Fruit fly (Drosophila melanogaster) whole organism, embryonic: ENCODE data around the gene CG4709.

Experiments used
- Antp ChIP-seq: fragments of 200-800 bp; sonication (Bioruptor generic); optimal IDR thresholded peaks from 3 replicates; lab custom pipeline; 2016; ENCODE audit warnings: missing biosample characterization, missing genetic modification characterization
- Asciz ChIP-seq: fragments of 200-800 bp; sonication (Bioruptor generic); optimal IDR thresholded peaks from 2 replicates; lab custom pipeline; 2017; ENCODE audit warnings: missing biosample characterization, mild to moderate bottlenecking, missing genetic modification characterization, missing genetic modification reagents
- CG10543 ChIP-seq: fragments of 200-800 bp; sonication (Bioruptor generic); optimal IDR thresholded peaks from 3 replicates; lab custom pipeline; 2017; ENCODE audit warnings: missing biosample characterization, mild to moderate bottlenecking, missing genetic modification characterization, moderate library complexity
- CG11696 ChIP-seq: fragments of 200-800 bp; sonication (Bioruptor generic); IDR thresholded peaks from 2 replicates; pipeline ENCODE4 v1.3.6; 2022; ENCODE audit warnings: missing biosample characterization, missing genetic modification characterization
- CG12104 ChIP-seq: fragments of 200-800 bp; sonication (Bioruptor generic); optimal IDR thresholded peaks from 3 replicates; lab custom pipeline; 2016; ENCODE audit warnings: missing biosample characterization, missing genetic modification characterization
- CG12391 ChIP-seq: fragments of 200-800 bp; sonication (Bioruptor generic); optimal IDR thresholded peaks from 3 replicates; lab custom pipeline; 2018; ENCODE audit warnings: missing biosample characterization, mild to moderate bottlenecking, missing genetic modification characterization, moderate library complexity
- CG13894 ChIP-seq: fragments of 200-800 bp; sonication (Bioruptor generic); optimal IDR thresholded peaks from 3 replicates; lab custom pipeline; 2018; ENCODE audit warnings: missing biosample characterization, mild to moderate bottlenecking, missing genetic modification characterization, moderate library complexity
- CG15479 ChIP-seq: fragments of 200-800 bp; sonication (Bioruptor generic); optimal IDR thresholded peaks from 3 replicates; lab custom pipeline; 2019; ENCODE audit warnings: missing biosample characterization, mild to moderate bottlenecking, missing genetic modification characterization, moderate library complexity
- CG1602 ChIP-seq: fragments of 200-800 bp; sonication (Bioruptor generic); optimal IDR thresholded peaks from 3 replicates; lab custom pipeline; 2016; ENCODE audit warnings: missing biosample characterization, missing genetic modification characterization
- CG18011 ChIP-seq: fragments of 200-800 bp; sonication (Bioruptor generic); optimal IDR thresholded peaks from 2 replicates; lab custom pipeline; 2017; ENCODE audit warnings: missing biosample characterization, missing genetic modification characterization, mild to moderate bottlenecking, moderate library complexity, missing genotype
- CG18619 ChIP-seq: fragments of 200-800 bp; sonication (Bioruptor generic); optimal IDR thresholded peaks from 3 replicates; lab custom pipeline; 2017; ENCODE audit warnings: missing biosample characterization, mild to moderate bottlenecking, missing genetic modification characterization
- CG2116 ChIP-seq: fragments of 200-800 bp; sonication (Bioruptor generic); optimal IDR thresholded peaks from 3 replicates; lab custom pipeline; 2018; ENCODE audit warnings: missing biosample characterization, mild to moderate bottlenecking, missing genetic modification characterization
- CG2678 ChIP-seq: fragments of 200-800 bp; sonication (Bioruptor generic); optimal IDR thresholded peaks from 3 replicates; lab custom pipeline; 2019; ENCODE audit warnings: missing biosample characterization, mild to moderate bottlenecking, missing genetic modification characterization, moderate library complexity
- CG34376 ChIP-seq: fragments of 200-800 bp; sonication (Bioruptor generic); optimal IDR thresholded peaks from 2 replicates; lab custom pipeline; 2018; ENCODE audit warnings: missing biosample characterization, mild to moderate bottlenecking, missing genetic modification characterization
- CG6272 ChIP-seq: fragments of 200-800 bp; sonication (Bioruptor generic); IDR thresholded peaks from 2 replicates; pipeline ENCODE4 v1.3.6; 2022; ENCODE audit warnings: missing biosample characterization, missing genetic modification characterization
- CG7372 ChIP-seq: fragments of 200-800 bp; sonication (Bioruptor generic); IDR thresholded peaks from 2 replicates; pipeline ENCODE4 v1.3.6; 2022; ENCODE audit warnings: missing biosample characterization, missing genetic modification characterization
- CG7987 ChIP-seq: fragments of 200-800 bp; sonication (Bioruptor generic); optimal IDR thresholded peaks from 2 replicates; lab custom pipeline; 2018; ENCODE audit warnings: missing biosample characterization, mild to moderate bottlenecking, missing genetic modification characterization, moderate library complexity
- Ets65A ChIP-seq: fragments of 200-800 bp; sonication (Bioruptor generic); peaks from one replicate; lab custom pipeline; 2016; ENCODE audit warnings: missing biosample characterization, missing genetic modification characterization
- Fer3 ChIP-seq: fragments of 200-800 bp; sonication (Bioruptor generic); optimal IDR thresholded peaks from 2 replicates; lab custom pipeline; 2018; ENCODE audit warnings: missing biosample characterization, mild to moderate bottlenecking, missing genetic modification characterization, moderate library complexity
- GATAe ChIP-seq: fragments of 200-800 bp; sonication (Bioruptor generic); conservative IDR thresholded peaks from 2 replicates; pipeline ENCODE4 v1.3.6; 2022; ENCODE audit warnings: missing biosample characterization, missing genetic modification characterization
- HLHmδ ChIP-seq: fragments of 200-800 bp; sonication (Bioruptor generic); optimal IDR thresholded peaks from 2 replicates; lab custom pipeline; 2018; ENCODE audit warnings: missing biosample characterization, mild to moderate bottlenecking, missing genetic modification characterization, moderate library complexity
- Hey ChIP-seq: fragments of 200-800 bp; sonication (Bioruptor generic); optimal IDR thresholded peaks from 3 replicates; lab custom pipeline; 2018; ENCODE audit warnings: missing biosample characterization, mild to moderate bottlenecking, missing genetic modification characterization
- Hr78 ChIP-seq, 2 experiments: fragments of 200-800 bp in 1 of 2; fragments of >200 bp in 1 of 2; sonication (Bioruptor generic) in 1 of 2; optimal IDR thresholded peaks; 2 replicates each; lab custom pipeline; 2017 to 2019; ENCODE audit warnings: missing biosample characterization in 2 of 2, missing genetic modification characterization in 2 of 2, mild to moderate bottlenecking in 1 of 2, moderate library complexity in 1 of 2
- Scr ChIP-seq: fragments of 200-800 bp; sonication (Bioruptor generic); IDR thresholded peaks from 2 replicates; pipeline ENCODE4 v1.3.6; 2022; ENCODE audit warnings: missing biosample characterization, missing genetic modification characterization; ENCODE audit not compliant: partially characterized antibody
- Vsx1 ChIP-seq: fragments of 200-800 bp; sonication (Bioruptor generic); optimal IDR thresholded peaks from 2 replicates; lab custom pipeline; 2017; ENCODE audit warnings: missing biosample characterization, mild to moderate bottlenecking, missing genetic modification characterization, missing genetic modification reagents
- al ChIP-seq: fragments of 200-800 bp; sonication (Bioruptor generic); IDR thresholded peaks from 2 replicates; pipeline ENCODE4 v1.3.6; 2022; ENCODE audit warnings: missing biosample characterization, missing genetic modification characterization
- ash1 ChIP-seq: fragments of 200-800 bp; sonication (Bioruptor generic); optimal IDR thresholded peaks from 2 replicates; lab custom pipeline; 2018; ENCODE audit warnings: missing biosample characterization, mild to moderate bottlenecking, missing genetic modification characterization
- ato ChIP-seq: fragments of 200-800 bp; sonication (Bioruptor generic); IDR thresholded peaks from 2 replicates; pipeline ENCODE4 v1.3.6; 2022; ENCODE audit warnings: missing biosample characterization, missing genetic modification characterization; ENCODE audit not compliant: partially characterized antibody
- chinmo ChIP-seq: fragments of 200-800 bp; sonication (Bioruptor generic); IDR thresholded peaks from 4 replicates; pipeline ENCODE4 v1.3.6; 2022; ENCODE audit warnings: missing biosample characterization, missing genetic modification characterization; ENCODE audit not compliant: partially characterized antibody
- corto ChIP-seq: fragments of 200-800 bp; sonication (Bioruptor generic); optimal IDR thresholded peaks from 2 replicates; lab custom pipeline; 2016; ENCODE audit warnings: missing biosample characterization, mild to moderate bottlenecking, missing genetic modification characterization, moderate library complexity
- croc ChIP-seq: fragments of 200-800 bp; sonication (Bioruptor generic); conservative IDR thresholded peaks from 3 replicates; pipeline ENCODE4 v1.3.6; 2022; ENCODE audit warnings: missing biosample characterization, missing genetic modification characterization
- dmrt11E ChIP-seq: fragments of 200-800 bp; sonication (Bioruptor generic); optimal IDR thresholded peaks from 3 replicates; lab custom pipeline; 2018; ENCODE audit warnings: missing biosample characterization, mild to moderate bottlenecking, missing genetic modification characterization, moderate library complexity
- exex ChIP-seq: fragments of 200-800 bp; sonication (Bioruptor generic); optimal IDR thresholded peaks from 4 replicates; lab custom pipeline; 2018; ENCODE audit warnings: missing biosample characterization, mild to moderate bottlenecking, missing genetic modification characterization, moderate library complexity
- eyg ChIP-seq: fragments of 200-800 bp; sonication (Bioruptor generic); optimal IDR thresholded peaks from 3 replicates; lab custom pipeline; 2016; ENCODE audit warnings: missing biosample characterization, missing genetic modification characterization
- grn ChIP-seq: fragments of 200-800 bp; sonication (Bioruptor generic); optimal IDR thresholded peaks from 3 replicates; lab custom pipeline; 2017; ENCODE audit warnings: missing biosample characterization, missing genetic modification characterization
- gro ChIP-seq: fragments of 200-800 bp; sonication (Bioruptor generic); optimal IDR thresholded peaks from 2 replicates; lab custom pipeline; 2016; ENCODE audit warnings: missing biosample characterization, missing genetic modification characterization
- gsb ChIP-seq: fragments of 200-800 bp; sonication (Bioruptor generic); IDR thresholded peaks from 2 replicates; pipeline ENCODE4 v1.3.6; 2022; ENCODE audit warnings: missing biosample characterization, missing genetic modification characterization
- kah ChIP-seq: fragments of 200-800 bp; sonication (Bioruptor generic); optimal IDR thresholded peaks from 2 replicates; lab custom pipeline; 2018; ENCODE audit warnings: missing biosample characterization, mild to moderate bottlenecking, missing genetic modification characterization
- mirr ChIP-seq: fragments of 200-800 bp; sonication (Bioruptor generic); optimal IDR thresholded peaks from 3 replicates; lab custom pipeline; 2018; ENCODE audit warnings: missing biosample characterization, mild to moderate bottlenecking, missing genetic modification characterization
- nom ChIP-seq: fragments of 200-800 bp; sonication (Bioruptor generic); optimal IDR thresholded peaks from 2 replicates; lab custom pipeline; 2017; ENCODE audit warnings: missing biosample characterization, missing genetic modification characterization, mild to moderate bottlenecking, moderate library complexity, missing genetic modification reagents
- onecut ChIP-seq: fragments of 200-800 bp; sonication (Bioruptor generic); IDR thresholded peaks from 2 replicates; pipeline ENCODE4 v1.3.6; 2022; ENCODE audit warnings: missing biosample characterization, missing genetic modification characterization
- sens ChIP-seq: fragments of 200-800 bp; sonication (Bioruptor generic); peaks from one replicate; lab custom pipeline; 2016; ENCODE audit warnings: missing biosample characterization, missing genetic modification characterization
- seq ChIP-seq: fragments of 200-800 bp; sonication (Bioruptor generic); IDR thresholded peaks from 2 replicates; pipeline ENCODE4 v1.3.6; 2022; ENCODE audit warnings: missing biosample characterization, missing genetic modification characterization
- vvl ChIP-seq: fragments of 200-800 bp; sonication (Bioruptor generic); IDR thresholded peaks from 2 replicates; pipeline ENCODE4 v1.3.6; 2022; ENCODE audit warnings: missing biosample characterization, missing genetic modification characterization

CG4709 gene

DNA sequence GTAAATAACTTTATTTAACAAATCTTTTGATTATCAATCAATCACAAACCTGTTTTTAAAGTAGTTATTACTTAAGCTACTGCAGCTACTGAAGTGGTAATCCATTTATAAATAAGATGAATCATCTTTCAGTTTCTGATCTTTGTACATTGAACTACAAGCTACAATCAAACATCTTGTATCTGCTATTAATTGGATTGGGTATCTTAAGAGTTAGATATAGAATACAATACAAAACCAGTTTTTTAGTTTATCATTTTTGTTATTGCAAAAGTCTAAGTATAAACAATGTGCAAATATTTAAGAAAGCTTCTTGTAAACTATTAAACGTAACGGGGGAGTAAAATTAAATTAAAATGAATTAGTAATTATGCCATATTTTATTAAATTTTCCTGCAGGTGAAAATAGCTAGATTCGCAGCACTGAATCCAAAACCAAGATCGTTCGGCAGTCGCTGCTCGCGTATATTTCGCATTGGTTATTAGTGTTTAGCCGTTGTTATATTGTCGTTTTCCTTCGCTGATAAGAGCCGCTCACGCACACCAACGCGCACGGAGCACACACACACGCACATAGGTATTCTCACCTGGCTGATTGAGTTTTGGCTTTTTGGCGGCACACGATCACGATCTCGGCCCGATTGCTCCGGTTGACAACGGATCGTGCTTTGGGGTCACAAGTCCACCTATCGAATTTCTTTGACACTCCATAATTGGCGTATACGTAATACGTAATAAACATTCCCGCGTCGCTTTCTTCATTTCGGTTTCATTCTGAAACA is 6.2 kb upstream of the CG4709 start (continued):
- no peak for TF ChIP-seq gsb (GFP tag; lab: Robert Waterston, UW)
- no peak for TF ChIP-seq dmrt11E
- no peak for TF ChIP-seq CG12391 (tag; lab: Kevin White, UChicago)
- no peak for TF ChIP-seq ash1 (GFP tag; lab: Kevin White, UChicago)
- TF ChIP-seq CG1602 (GFP tag; lab: Kevin White, UChicago) = no peak
- no peak for TF ChIP-seq Antp (GFP tag; lab: Kevin White, UChicago)
- TF ChIP-seq gro (GFP tag; lab: Kevin White, UChicago) = no peak
- TF ChIP-seq CG12104 (GFP tag; lab: Kevin White, UChicago) = no peak
- TF ChIP-seq CG7987 = no peak
- no peak for TF ChIP-seq seq
- peak; percentile 67 for TF ChIP-seq corto (GFP tag; lab: Kevin White, UChicago)
- TF ChIP-seq Hey (tag; lab: Kevin White, UChicago) = peak; percentile 53
- TF ChIP-seq sens (GFP tag; lab: Kevin White, UChicago) = peak; percentile 17
- TF ChIP-seq vvl (GFP tag; lab: Robert Waterston, UW) = no peak
- no peak for TF ChIP-seq al (GFP tag; lab: Robert Waterston, UW)
- TF ChIP-seq, all 482 proteins: peak for 50

DNA sequence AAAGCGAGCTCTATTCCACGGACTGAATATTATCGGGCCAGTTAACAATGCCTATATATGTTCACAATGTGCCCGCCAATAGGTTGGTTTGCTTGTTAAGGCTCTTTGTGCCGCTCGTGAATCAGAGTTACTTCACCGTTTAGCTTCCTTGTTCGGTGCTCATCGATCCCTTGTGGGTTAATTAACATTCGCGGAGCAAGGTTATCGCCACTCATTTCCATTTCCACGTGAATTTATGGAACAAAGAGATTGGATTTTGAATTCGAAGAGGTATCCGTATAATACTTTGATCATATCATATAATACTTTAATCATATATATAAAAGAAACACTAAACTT is 5.6 kb upstream of the CG4709 start:
- TF ChIP-seq Vsx1 (GFP tag; lab: Kevin White, UChicago) (no peak), Ets65A (peak; percentile 55), croc (no peak), CG6272 (no peak), CG7372 (GFP tag; lab: Robert Waterston, UW) (no peak), CG2116 (no peak), Hr78 (GFP tag; optimal IDR thresholded peaks at IDR 0.05; lab: Kevin White, UChicago) (peak in 1 of 2 experiments; percentile 28), CG18619 (GFP tag; lab: Kevin White, UChicago) (no peak), Fer3 (peak; percentile 16)

DNA sequence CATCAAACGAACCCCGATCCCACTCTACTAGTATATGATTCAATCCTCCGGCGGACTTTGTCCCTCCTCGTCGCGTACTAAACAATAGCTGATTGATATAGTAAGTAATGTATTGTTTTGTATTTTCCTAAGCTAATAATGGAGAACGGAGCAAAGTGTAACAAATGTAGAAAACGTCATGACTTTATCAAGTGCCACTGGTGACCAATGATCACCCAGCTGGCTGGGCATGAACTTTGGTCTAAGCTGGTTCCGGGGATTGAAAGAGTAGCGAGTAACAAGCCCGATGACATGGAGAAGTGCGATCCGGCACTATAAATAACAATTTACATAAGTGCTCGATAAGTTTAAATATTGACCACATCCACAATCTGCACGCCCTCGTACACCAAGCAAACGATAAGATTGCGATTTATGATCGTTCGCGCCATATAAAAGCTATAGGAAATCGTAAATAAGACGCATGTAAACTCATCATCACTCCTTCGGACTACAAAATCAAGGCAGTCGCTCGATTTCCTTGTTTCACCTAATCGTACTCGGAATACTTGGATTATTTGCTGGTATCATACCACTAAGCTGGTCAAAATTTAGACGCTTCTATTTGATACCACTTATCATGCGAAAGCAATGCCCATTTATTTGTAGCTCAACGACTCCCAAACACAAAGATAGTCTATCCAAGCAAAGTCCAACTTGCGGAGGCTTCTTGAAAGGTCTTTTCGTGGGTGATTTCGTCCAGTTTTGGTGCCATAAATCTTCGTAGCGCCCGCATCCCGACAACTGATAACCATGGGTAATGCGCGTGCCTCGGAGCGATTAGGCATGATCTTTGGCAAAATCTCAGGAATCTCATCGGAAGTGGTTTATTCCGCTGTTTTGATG is 4.7 kb upstream of the CG4709 start:
- peak; percentile 56 for TF ChIP-seq CG18011 (GFP tag; lab: Kevin White, UChicago)
- no peak for TF ChIP-seq CG11696
- no peak for TF ChIP-seq CG15479 (GFP tag; lab: Kevin White, UChicago)
- peak; percentile 39 for TF ChIP-seq CG10543
- TF ChIP-seq Asciz (GFP tag; lab: Kevin White, UChicago) = no peak
- TF ChIP-seq Scr = no peak
- TF ChIP-seq HLHmδ = no peak
- peak; percentile 60 for TF ChIP-seq nom (GFP tag; lab: Kevin White, UChicago)
- peak; percentile 24 for TF ChIP-seq grn
- no peak for TF ChIP-seq kah (GFP tag; lab: Kevin White, UChicago)
- TF ChIP-seq chinmo = 0 out of 4 replicates have a peak, but pooled peaks have one; percentile 6
- TF ChIP-seq GATAe (GFP tag; lab: Robert Waterston, UW) = peak; percentile 51
- no peak for TF ChIP-seq eyg (GFP tag; lab: Kevin White, UChicago)
- no peak for TF ChIP-seq ato
- TF ChIP-seq onecut (GFP tag; lab: Robert Waterston, UW) = no peak
- peak; percentile 55 for TF ChIP-seq mirr (GFP tag; lab: Kevin White, UChicago)
- TF ChIP-seq CG34376 (GFP tag; lab: Kevin White, UChicago) = peak; percentile 91
- TF ChIP-seq exex = peak; percentile 88
- peak; percentile 25 for TF ChIP-seq CG13894 (tag; lab: Kevin White, UChicago)
- TF ChIP-seq CG2678 (tag; lab: Kevin White, UChicago) = peak; percentile 3
- peak; percentile 4 for TF ChIP-seq gro (GFP tag; lab: Kevin White, UChicago)
- peak; percentile 58 for TF ChIP-seq corto (GFP tag; lab: Kevin White, UChicago)
